Worm (Caenorhabditis elegans) whole organism, L1 larva: ENCODE results near the gene fbxl-4.
A peak's percentile ranks its signal among the peaks of the same experiment; 100 is the strongest.

Experiments used
- C04F5.9 ChIP-seq: sonication (generic microtip); optimal IDR thresholded peaks from 2 replicates; lab custom pipeline; 2016; ENCODE audit warnings: missing genetic modification characterization, missing compliant biosample characterization
- C16A3.4 ChIP-seq: fragments of 150-350 bp; optimal IDR thresholded peaks from 2 replicates; lab custom pipeline; 2014; ENCODE audit warnings: missing biosample characterization, missing genetic modification characterization
- aha-1 ChIP-seq: fragments of 150-350 bp; optimal IDR thresholded peaks from 2 replicates; lab custom pipeline; 2014; ENCODE audit warnings: missing biosample characterization, missing genetic modification characterization
- blmp-1 ChIP-seq: fragments of 150-350 bp; optimal IDR thresholded peaks from 2 replicates; lab custom pipeline; 2014; ENCODE audit warnings: missing biosample characterization, missing genetic modification characterization
- ceh-8 ChIP-seq: fragments of 200-800 bp; sonication (Bioruptor generic); optimal IDR thresholded peaks from 2 replicates; lab custom pipeline; 2018; ENCODE audit warnings: mild to moderate bottlenecking, missing genetic modification characterization, moderate library complexity, missing compliant biosample characterization
- ceh-82 ChIP-seq, 3 experiments: fragments of 150-350 bp in 1 of 3; sonication (generic microtip) in 2 of 3; optimal IDR thresholded peaks; 2 replicates each; lab custom pipeline; 2014 to 2017; ENCODE audit warnings: missing biosample characterization in 3 of 3, missing genetic modification characterization in 3 of 3
- ceh-88 ChIP-seq: fragments of 200-800 bp; sonication (Bioruptor generic); IDR thresholded peaks from 2 replicates; pipeline ENCODE4 v1.3.6; 2022; ENCODE audit warnings: missing genetic modification characterization, missing compliant biosample characterization
- ceh-90 ChIP-seq: sonication (generic microtip); optimal IDR thresholded peaks from 2 replicates; lab custom pipeline; 2016; ENCODE audit warnings: missing genetic modification characterization, missing compliant biosample characterization
- dpl-1 ChIP-seq, 3 experiments: fragments of 150-350 bp in 2 of 3; sonication (generic microtip) in 1 of 3; optimal IDR thresholded peaks; 2 replicates each; lab custom pipeline; 2014 to 2017; ENCODE audit warnings: missing biosample characterization in 3 of 3, missing genetic modification characterization in 3 of 3, missing genetic modification reagents in 3 of 3
- dsc-1 ChIP-seq: sonication (generic microtip); optimal IDR thresholded peaks from 2 replicates; lab custom pipeline; 2016; ENCODE audit warnings: mild to moderate bottlenecking, missing genetic modification characterization, missing compliant biosample characterization
- elt-2 ChIP-seq: sonication (generic microtip); optimal IDR thresholded peaks from 2 replicates; lab custom pipeline; 2016; ENCODE audit warnings: missing genetic modification characterization, mild to moderate bottlenecking, inconsistent platforms, missing compliant biosample characterization, missing genetic modification reagents
- fkh-4 ChIP-seq: sonication (generic microtip); optimal IDR thresholded peaks from 2 replicates; lab custom pipeline; 2016; ENCODE audit warnings: missing compliant biosample characterization, missing genetic modification characterization, borderline replicate concordance
- grh-1 ChIP-seq: fragments of 200-800 bp; sonication (Bioruptor generic); IDR thresholded peaks from 2 replicates; pipeline ENCODE4 v1.3.6; 2022; ENCODE audit warnings: missing genetic modification reagents, missing genetic modification characterization, missing compliant biosample characterization
- hpl-2 ChIP-seq: fragments of 150-350 bp; optimal IDR thresholded peaks from 2 replicates; lab custom pipeline; 2014; ENCODE audit warnings: missing biosample characterization, missing genetic modification reagents, missing genetic modification characterization
- irx-1 ChIP-seq: sonication (generic microtip); optimal IDR thresholded peaks from 2 replicates; lab custom pipeline; 2016; ENCODE audit warnings: missing genetic modification characterization, missing compliant biosample characterization
- jun-1 ChIP-seq: fragments of 150-350 bp; optimal IDR thresholded peaks from 2 replicates; lab custom pipeline; 2014; ENCODE audit warnings: missing biosample characterization, missing genetic modification reagents, missing genetic modification characterization
- lin-13 ChIP-seq: fragments of 150-350 bp; optimal IDR thresholded peaks from 2 replicates; lab custom pipeline; 2014; ENCODE audit warnings: missing biosample characterization, missing genetic modification reagents, missing genetic modification characterization
- lin-14 ChIP-seq: fragments of 200-800 bp; sonication (Bioruptor generic); optimal IDR thresholded peaks from 2 replicates; lab custom pipeline; 2018; ENCODE audit warnings: mild to moderate bottlenecking, missing genetic modification characterization, moderate library complexity, missing compliant biosample characterization
- lin-35 ChIP-seq, 2 experiments: fragments of 150-350 bp; optimal IDR thresholded peaks; 2 replicates each; lab custom pipeline; 2014; ENCODE audit warnings: missing biosample characterization in 2 of 2, missing genetic modification characterization in 2 of 2, missing genetic modification reagents in 2 of 2
- lir-3 ChIP-seq: sonication (generic microtip); optimal IDR thresholded peaks from 2 replicates; lab custom pipeline; 2016; ENCODE audit warnings: mild to moderate bottlenecking, missing genetic modification characterization, moderate library complexity, missing compliant biosample characterization; ENCODE audit not compliant: poor library complexity
- lsy-2 ChIP-seq, 2 experiments: fragments of 150-350 bp; optimal IDR thresholded peaks; 2 replicates each; lab custom pipeline; 2014; ENCODE audit warnings: missing biosample characterization in 2 of 2, missing genetic modification characterization in 2 of 2
- nhr-12 ChIP-seq: sonication (generic microtip); optimal IDR thresholded peaks from 2 replicates; lab custom pipeline; 2017; ENCODE audit warnings: missing biosample characterization, missing genetic modification characterization
- nhr-20 ChIP-seq: sonication (generic microtip); optimal IDR thresholded peaks from 2 replicates; lab custom pipeline; 2016; ENCODE audit warnings: mild to moderate bottlenecking, missing genetic modification characterization, missing compliant biosample characterization
- nhr-47 ChIP-seq: sonication (generic microtip); optimal IDR thresholded peaks from 2 replicates; lab custom pipeline; 2016; ENCODE audit warnings: mild to moderate bottlenecking, missing genetic modification characterization, moderate library complexity, missing compliant biosample characterization
- nhr-71 ChIP-seq: sonication (generic microtip); optimal IDR thresholded peaks from 2 replicates; lab custom pipeline; 2016; ENCODE audit warnings: mild to moderate bottlenecking, missing genetic modification characterization, moderate library complexity, missing compliant biosample characterization
- nhr-76 ChIP-seq: sonication (generic microtip); optimal IDR thresholded peaks from 2 replicates; lab custom pipeline; 2017; ENCODE audit warnings: missing biosample characterization, missing genetic modification characterization
- nhr-77 ChIP-seq: fragments of 150-350 bp; optimal IDR thresholded peaks from 2 replicates; lab custom pipeline; 2014; ENCODE audit warnings: missing biosample characterization, missing genetic modification characterization
- nhr-84 ChIP-seq: sonication (generic microtip); optimal IDR thresholded peaks from 2 replicates; lab custom pipeline; 2017; ENCODE audit warnings: missing biosample characterization, missing genetic modification characterization
- rnt-1 ChIP-seq: sonication (generic microtip); optimal IDR thresholded peaks from 2 replicates; lab custom pipeline; 2016; ENCODE audit warnings: mild to moderate bottlenecking, missing genetic modification characterization, moderate library complexity, missing compliant biosample characterization
- unc-130 ChIP-seq: fragments of 150-350 bp; optimal IDR thresholded peaks from 2 replicates; lab custom pipeline; 2017; ENCODE audit warnings: missing biosample characterization, missing genetic modification characterization, inconsistent platforms
- unc-86 ChIP-seq: sonication (generic microtip); optimal IDR thresholded peaks from 2 replicates; lab custom pipeline; 2016; ENCODE audit warnings: missing genetic modification characterization, missing compliant biosample characterization
- unc-98 ChIP-seq: fragments of 200-800 bp; sonication (Bioruptor generic); IDR thresholded peaks from 2 replicates; pipeline ENCODE4 v1.3.6; 2022; ENCODE audit warnings: missing genetic modification characterization, missing compliant biosample characterization
- xbp-1 ChIP-seq: sonication (generic microtip); optimal IDR thresholded peaks from 2 replicates; lab custom pipeline; 2016; ENCODE audit warnings: missing genetic modification characterization, missing compliant biosample characterization
- zip-4 ChIP-seq: fragments of 200-800 bp; sonication (Bioruptor generic); optimal IDR thresholded peaks from 2 replicates; lab custom pipeline; 2018; ENCODE audit warnings: mild to moderate bottlenecking, missing genetic modification characterization, moderate library complexity, missing compliant biosample characterization

fbxl-4 gene

ce11 chrX:6551679-6552078 lies 36.9 kb upstream of the fbxl-4 start:
- TF ChIP-seq jun-1 (peak; percentile 1), lin-35 (GFP tag; optimal IDR thresholded peaks at IDR 0.05; lab: Kevin White, UChicago) (peak in 1 of 2 experiments; percentile 8), nhr-77 (tag; lab: Kevin White, UChicago) (no peak), nhr-20 (tag; lab: Kevin White, UChicago) (peak; percentile 6), elt-2 (tag; lab: Kevin White, UChicago) (peak; percentile 60), nhr-71 (tag; lab: Kevin White, UChicago) (no peak), ceh-8 (GFP tag; lab: Kevin White, UChicago) (no peak)
- TF ChIP-seq, all 84 proteins: peak for 4

ce11 chrX:6552806-6553337 lies 35.7 kb upstream of the fbxl-4 start, which contains the start of gene svh-2:
Gene svh-2, plus strand, starts transcription at chrX:6553287.
- TF ChIP-seq hpl-2 (GFP tag; lab: Kevin White, UChicago) = no peak
- peak in 1 of 2 experiments; percentile 0 for TF ChIP-seq lsy-2 (tag; optimal IDR thresholded peaks at IDR 0.05; lab: Kevin White, UChicago)
- TF ChIP-seq unc-130 (tag; lab: Kevin White, UChicago) = no peak
- TF ChIP-seq ceh-82 (tag; optimal IDR thresholded peaks at IDR 0.05; lab: Kevin White, UChicago) = peak in 1 of 3 experiments; percentile 3
- peak; percentile 43 for TF ChIP-seq rnt-1 (tag; lab: Kevin White, UChicago)
- TF ChIP-seq lin-14 = peak; percentile 50
- TF ChIP-seq nhr-71 (tag; lab: Kevin White, UChicago) = peak; percentile 2
- peak; percentile 41 for TF ChIP-seq dsc-1 (tag; lab: Kevin White, UChicago)
- TF ChIP-seq, all 84 proteins: peak for 6

- TF ChIP-seq nhr-84 (tag; lab: Kevin White, UChicago) = no peak
- no peak for TF ChIP-seq dpl-1 (GFP tag; optimal IDR thresholded peaks at IDR 0.05; lab: Kevin White, UChicago)
- TF ChIP-seq ceh-90 = no peak
- no peak for TF ChIP-seq irx-1
- TF ChIP-seq xbp-1 (tag; lab: Kevin White, UChicago) = no peak
- TF ChIP-seq lin-13 = no peak
- TF ChIP-seq lir-3 (tag; lab: Kevin White, UChicago) = no peak
- TF ChIP-seq fkh-4 (tag; lab: Kevin White, UChicago) = no peak
- TF ChIP-seq grh-1 (GFP tag; lab: Robert Waterston, UW) = no peak
- no peak for TF ChIP-seq unc-130 (tag; lab: Kevin White, UChicago)
- no peak for TF ChIP-seq aha-1 (tag; lab: Kevin White, UChicago)
- TF ChIP-seq elt-2 (tag; lab: Kevin White, UChicago) = no peak
- TF ChIP-seq dsc-1 (tag; lab: Kevin White, UChicago) = no peak
- TF ChIP-seq blmp-1 = no peak
- no peak for TF ChIP-seq nhr-47 (tag; lab: Kevin White, UChicago)
- TF ChIP-seq nhr-12 (tag; lab: Kevin White, UChicago) = no peak
- no peak for TF ChIP-seq unc-98 (GFP tag; lab: Robert Waterston, UW)
- TF ChIP-seq ceh-88 (GFP tag; lab: Robert Waterston, UW) = no peak
- TF ChIP-seq unc-86 = no peak
Measured at ce11 chrX:6553634-6554033, 35.0 kb upstream of the fbxl-4 start.

ce11 chrX:6560495-6560894 lies 28.1 kb upstream of the fbxl-4 start:
- TF ChIP-seq lin-14 (no peak), zip-4 (GFP tag; lab: Kevin White, UChicago) (no peak), C16A3.4 (tag; lab: Kevin White, UChicago) (no peak), lin-35 (GFP tag; optimal IDR thresholded peaks at IDR 0.05; lab: Kevin White, UChicago) (no peak), nhr-76 (no peak), unc-130 (tag; lab: Kevin White, UChicago) (no peak)

ce11 chrX:6562378-6562856 lies 26.2 kb upstream of the fbxl-4 start, which contains the start of gene aaim-1:
Gene aaim-1, minus strand, starts transcription at chrX:6562428.
- no peak for TF ChIP-seq unc-130 (tag; lab: Kevin White, UChicago)
- TF ChIP-seq dpl-1 (GFP tag; optimal IDR thresholded peaks at IDR 0.05; lab: Kevin White, UChicago) = no peak
- TF ChIP-seq C04F5.9 = no peak
